Fruit fly (Drosophila melanogaster) whole organism, embryonic: ENCODE data around the gene Doa.

Source experiments
- BEAF-32 ChIP-seq: fragments of 200-800 bp; sonication (Bioruptor generic); optimal IDR thresholded peaks from 3 replicates; lab custom pipeline; 2017; ENCODE audit warnings: missing biosample characterization, missing genetic modification characterization, mild to moderate bottlenecking, moderate library complexity, missing genetic modification reagents
- CG18619 ChIP-seq: fragments of 200-800 bp; sonication (Bioruptor generic); optimal IDR thresholded peaks from 3 replicates; lab custom pipeline; 2017; ENCODE audit warnings: missing biosample characterization, mild to moderate bottlenecking, missing genetic modification characterization
- Dp ChIP-seq: fragments of 200-800 bp; sonication (Bioruptor generic); optimal IDR thresholded peaks from 2 replicates; lab custom pipeline; 2018; ENCODE audit warnings: missing biosample characterization, mild to moderate bottlenecking, missing genetic modification characterization, moderate library complexity
- bbx ChIP-seq: fragments of 200-800 bp; sonication (Bioruptor generic); IDR thresholded peaks from 2 replicates; pipeline ENCODE4 v1.3.6; 2022; ENCODE audit warnings: missing biosample characterization, missing genetic modification characterization; ENCODE audit not compliant: partially characterized antibody

DNA sequence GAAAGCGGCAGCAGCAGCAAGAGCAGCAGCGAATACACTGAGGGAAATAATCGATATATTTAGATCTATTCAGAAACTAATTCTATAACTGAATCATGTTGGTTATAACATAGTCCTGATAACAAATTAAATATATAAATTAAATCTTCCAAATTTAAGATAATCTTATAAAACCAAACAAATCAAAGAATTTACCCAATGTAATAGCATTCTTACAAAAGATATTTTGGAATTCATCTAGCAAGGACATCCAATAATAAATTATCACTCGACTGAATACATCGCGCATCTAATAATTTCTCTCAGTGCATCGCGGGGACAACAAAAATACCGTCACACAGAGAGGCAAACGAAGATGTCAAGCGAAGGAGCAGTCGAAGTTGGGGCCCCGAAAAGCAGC is 71.2 kb downstream of the Doa start:
- TF ChIP-seq Dp (GFP tag; lab: Kevin White, UChicago) = no peak
- peak; percentile 29 for TF ChIP-seq CG18619 (GFP tag; lab: Kevin White, UChicago)
- TF ChIP-seq BEAF-32 (GFP tag; lab: Kevin White, UChicago) = no peak
- TF ChIP-seq bbx = no peak
